Fruit fly (Drosophila melanogaster): Measurements from ENCODE around the gene yip2.

DNA sequence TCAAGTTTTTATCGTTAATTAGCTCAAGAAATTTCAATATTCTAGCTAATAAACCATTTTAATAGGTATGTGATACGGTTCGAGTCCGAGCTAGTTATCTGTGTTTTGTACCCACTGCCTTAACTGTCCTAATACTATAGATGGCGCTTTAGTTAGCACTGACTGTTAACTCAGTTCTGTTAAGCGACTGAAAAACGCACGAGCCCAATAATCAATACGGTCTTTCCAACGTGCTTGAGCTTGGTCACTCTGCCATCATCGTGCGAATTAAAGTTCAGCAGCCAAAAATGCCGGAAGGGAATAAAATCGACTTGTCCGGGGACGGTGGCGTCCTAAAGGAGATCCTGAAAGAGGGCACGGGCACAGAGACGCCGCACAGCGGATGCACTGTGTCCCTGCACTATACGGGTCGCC, 27.2 kb upstream of the yip2 start, which contains the start of gene Fkbp59:
- TF ChIP-seq Hmx (GFP tag; optimal IDR thresholded peaks at IDR 0.05): no peak
- TF ChIP-seq CG12299 (tag; optimal IDR thresholded peaks at IDR 0.05): no peak
- TF ChIP-seq CG18011 (GFP tag; optimal IDR thresholded peaks at IDR 0.05): no peak
- TF ChIP-seq CG4282 (GFP tag; optimal IDR thresholded peaks at IDR 0.05): no peak
- no peak for TF ChIP-seq Hey (tag; optimal IDR thresholded peaks at IDR 0.05)
- no peak for TF ChIP-seq CG10366 (GFP tag; IDR thresholded peaks at IDR 0.05)
- no peak for TF ChIP-seq Eip74EF (GFP tag; optimal IDR thresholded peaks at IDR 0.05)
- TF ChIP-seq Trl (optimal IDR thresholded peaks at IDR 0.05): no peak
- TF ChIP-seq Trl (GFP tag; optimal IDR thresholded peaks at IDR 0.05): no peak
- peak; percentile 99 for TF ChIP-seq tna (GFP tag; IDR thresholded peaks at IDR 0.05; ENCODE audit: partially characterized antibody)
- peak; percentile 25 for TF ChIP-seq CG13894 (tag; optimal IDR thresholded peaks at IDR 0.05)
- no peak for TF ChIP-seq croc (GFP tag; conservative IDR thresholded peaks at IDR 0.05)
- no peak for TF ChIP-seq Dip2 (GFP tag; IDR thresholded peaks at IDR 0.05)
- TF ChIP-seq CG30403 (GFP tag; optimal IDR thresholded peaks at IDR 0.05): no peak
- TF ChIP-seq CG16779 (GFP tag; IDR thresholded peaks at IDR 0.05): no peak

Measured in whole organism, embryonic.